Worm (Caenorhabditis elegans): ENCODE data around the gene F37B12.3.

DNA sequence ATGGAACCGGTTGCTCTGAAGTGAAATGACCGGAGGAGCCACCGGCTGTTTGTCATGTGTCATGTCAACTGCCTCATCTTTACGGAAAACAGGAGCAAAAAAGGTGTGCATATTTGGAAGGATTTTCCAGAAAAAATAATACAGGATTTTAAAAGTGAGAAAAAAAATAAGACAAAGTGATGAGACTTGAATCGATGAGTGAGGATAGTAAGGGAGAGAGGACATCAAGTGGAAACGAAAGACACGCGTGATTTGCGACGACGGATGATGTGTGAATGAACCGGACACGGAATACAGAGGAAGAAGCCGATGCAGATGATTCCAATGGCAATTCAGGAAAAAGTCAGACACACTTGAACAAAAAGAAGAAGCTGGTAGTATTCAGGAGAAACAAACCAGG is 16.9 kb downstream of the F37B12.3 start:
- TF ChIP-seq K12H6.12 (tag; optimal IDR thresholded peaks at IDR 0.05) = no peak
- no peak for TF ChIP-seq ama-1 (optimal IDR thresholded peaks at IDR 0.05)
- no peak for TF ChIP-seq ama-1 (GFP tag; optimal IDR thresholded peaks at IDR 0.05)
- no peak for TF ChIP-seq F49E8.2 (tag; optimal IDR thresholded peaks at IDR 0.05; ENCODE audit: insufficient read depth)
- no peak for TF ChIP-seq aptf-2 (GFP tag; conservative IDR thresholded peaks at IDR 0.05)
- no peak for TF ChIP-seq tbx-9 (tag; optimal IDR thresholded peaks at IDR 0.05; ENCODE audit: borderline replicate concordance)
- TF ChIP-seq tbp1 (GFP tag; optimal IDR thresholded peaks at IDR 0.05) = no peak
